Fruit fly (Drosophila melanogaster): ENCODE data around the gene CG14153.

- TF ChIP-seq EcR (GFP tag; optimal IDR thresholded peaks at IDR 0.05) (no peak), gl (tag; optimal IDR thresholded peaks at IDR 0.05) (no peak), CG34367 (tag; optimal IDR thresholded peaks at IDR 0.05) (no peak), CG8301 (tag; optimal IDR thresholded peaks at IDR 0.05) (no peak), Snoo (tag; optimal IDR thresholded peaks at IDR 0.05) (no peak), CG10348 (GFP tag; IDR thresholded peaks at IDR 0.05) (no peak), CG12605 (GFP tag; IDR thresholded peaks at IDR 0.05) (no peak), CG15710 (tag; optimal IDR thresholded peaks at IDR 0.05) (no peak), Pif1A (GFP tag; optimal IDR thresholded peaks at IDR 0.05) (no peak), CG8159 (tag; optimal IDR thresholded peaks at IDR 0.05) (no peak), Ets98B (GFP tag; IDR thresholded peaks at IDR 0.05) (no peak; the same call in 1 of the 2 replicates)
Observed at dm6 chr3L:10645965-10646364, 2.6 kb downstream of the CG14153 start.

All from whole organism, pupa.